Fruit fly (Drosophila melanogaster): ENCODE measurements around the gene CG13847.

Gene CG13847

dm6 chr3R:22421618-22422017, 14.3 kb downstream of the CG13847 start (continued):
- TF ChIP-seq CG4328 (GFP tag; optimal IDR thresholded peaks at IDR 0.05) (no peak), grau (tag; optimal IDR thresholded peaks at IDR 0.05) (peak; percentile 89), ken (GFP tag; IDR thresholded peaks at IDR 0.05) (peak; percentile 70; the same call in 2 of the 3 replicates), Dip3 (GFP tag; optimal IDR thresholded peaks at IDR 0.05) (peak; percentile 56), toy (GFP tag; IDR thresholded peaks at IDR 0.05) (no peak), CG3995 (GFP tag; optimal IDR thresholded peaks at IDR 0.05) (no peak), lbe (GFP tag; optimal IDR thresholded peaks at IDR 0.05) (peak; percentile 64), sug (tag; optimal IDR thresholded peaks at IDR 0.05) (peak; percentile 26), CG15696 (tag; optimal IDR thresholded peaks at IDR 0.05) (peak; percentile 5), Drgx (GFP tag; IDR thresholded peaks at IDR 0.05) (peak; percentile 78), Ets97D (GFP tag; optimal IDR thresholded peaks at IDR 0.05) (no peak), CG14667 (GFP tag; IDR thresholded peaks at IDR 0.05) (peak; percentile 63), scrt (GFP tag; optimal IDR thresholded peaks at IDR 0.05) (peak; percentile 28), hth (optimal IDR thresholded peaks at IDR 0.05) (no peak), Lim3 (GFP tag; IDR thresholded peaks at IDR 0.05) (no peak), CG1792 (GFP tag; optimal IDR thresholded peaks at IDR 0.05) (peak; percentile 27), ssp (GFP tag; IDR thresholded peaks at IDR 0.05) (peak; percentile 51), CG17328 (GFP tag; IDR thresholded peaks at IDR 0.05) (peak; percentile 57; the same call in 1 of the 2 replicates), zfh2 (GFP tag; optimal IDR thresholded peaks at IDR 0.05) (peak; percentile 32), grn (GFP tag; optimal IDR thresholded peaks at IDR 0.05) (no peak), lola (GFP tag; optimal IDR thresholded peaks at IDR 0.05) (peak in 1 of 3 experiments; percentile 12), Jarid2 (GFP tag; optimal IDR thresholded peaks at IDR 0.05) (no peak), repo (GFP tag; optimal IDR thresholded peaks at IDR 0.05) (peak; percentile 51), CG43689 (GFP tag; IDR thresholded peaks at IDR 0.05) (no peak), CG8944 (GFP tag; optimal IDR thresholded peaks at IDR 0.05) (peak; percentile 46), Trl (optimal IDR thresholded peaks at IDR 0.05) (no peak), Trl (GFP tag; optimal IDR thresholded peaks at IDR 0.05) (peak; percentile 29), chm (GFP tag; IDR thresholded peaks at IDR 0.05) (0 out of 2 replicates have a peak, but pooled peaks have one; percentile 11), CG12104 (GFP tag; optimal IDR thresholded peaks at IDR 0.05) (peak; percentile 50), Atf3 (GFP tag; optimal IDR thresholded peaks at IDR 0.05) (no peak), CG8359 (GFP tag; optimal IDR thresholded peaks at IDR 0.05; ENCODE audit: borderline replicate concordance) (no peak), sens (GFP tag) (peak; percentile 89), Hr3 (GFP tag; optimal IDR thresholded peaks at IDR 0.05) (peak; percentile 41), ac (GFP tag; optimal IDR thresholded peaks at IDR 0.05) (no peak), CG12155 (GFP tag; optimal IDR thresholded peaks at IDR 0.05) (peak; percentile 61), CG17361 (GFP tag; IDR thresholded peaks at IDR 0.05) (peak; percentile 47; the same call in 1 of the 3 replicates), corto (GFP tag; optimal IDR thresholded peaks at IDR 0.05) (peak; percentile 45), ems (GFP tag; optimal IDR thresholded peaks at IDR 0.05) (no peak), Hsf (GFP tag; optimal IDR thresholded peaks at IDR 0.05) (peak; percentile 23), fru (optimal IDR thresholded peaks at IDR 0.05) (no peak), Usf (GFP tag; optimal IDR thresholded peaks at IDR 0.05) (no peak), pb (GFP tag; optimal IDR thresholded peaks at IDR 0.05) (peak; percentile 42), HmgD (GFP tag; optimal IDR thresholded peaks at IDR 0.05) (no peak), emc (GFP tag; optimal IDR thresholded peaks at IDR 0.05) (no peak), HHEX (GFP tag; optimal IDR thresholded peaks at IDR 0.05) (peak; percentile 25), CG10321 (GFP tag; IDR thresholded peaks at IDR 0.05) (peak; percentile 31; the same call in 1 of the 2 replicates), ham (GFP tag; IDR thresholded peaks at IDR 0.05) (no peak), gce (GFP tag; IDR thresholded peaks at IDR 0.05) (peak; percentile 73; the same call in 2 of the 3 replicates), tx (GFP tag; optimal IDR thresholded peaks at IDR 0.05) (peak; percentile 52), caup (GFP tag; optimal IDR thresholded peaks at IDR 0.05; ENCODE audit: severe bottlenecking) (peak; percentile 33), CG1233 (GFP tag; optimal IDR thresholded peaks at IDR 0.05) (peak; percentile 12), so (GFP tag; IDR thresholded peaks at IDR 0.05) (peak; percentile 60; the same call in 1 of the 3 replicates), CG15601 (tag; optimal IDR thresholded peaks at IDR 0.05) (no peak)

Measured in whole organism, embryonic.